Worm (Caenorhabditis elegans) whole organism, midembryonic: ENCODE results near the gene fbxa-96.

ENCODE experiments used
- T22C8.4 ChIP-seq: fragments of 200-800 bp; sonication (Bioruptor generic); IDR thresholded peaks from 2 replicates; pipeline ENCODE4 v1.3.6; 2022; ENCODE audit warnings: missing genetic modification characterization, missing compliant biosample characterization
- ref-1 ChIP-seq: fragments of 200-800 bp; sonication (Bioruptor generic); conservative IDR thresholded peaks from 2 replicates; pipeline ENCODE4 v1.3.6; 2022; ENCODE audit warnings: missing genetic modification reagents, missing genetic modification characterization, missing compliant biosample characterization
- tab-1 ChIP-seq: fragments of 200-800 bp; sonication (Bioruptor generic); IDR thresholded peaks from 2 replicates; pipeline ENCODE4 v1.3.6; 2022; ENCODE audit warnings: missing genetic modification characterization, missing compliant biosample characterization

ce11 chrX:15040552-15041080 lies 19.6 kb downstream of the fbxa-96 start, which contains the start of gene C18B12.4:
- TF ChIP-seq tab-1 (GFP tag; lab: Robert Waterston, UW) (peak; percentile 50; the same call in 1 of the 2 replicates), T22C8.4 (GFP tag; lab: Robert Waterston, UW) (no peak), ref-1 (GFP tag; lab: Robert Waterston, UW) (no peak)
